Worm (Caenorhabditis elegans) whole organism, L3 larva: ENCODE data around the gene str-134.

Experiments
- R02D3.7 ChIP-seq: fragments of 150-350 bp; optimal IDR thresholded peaks from 2 replicates; lab custom pipeline; 2014; ENCODE audit warnings: missing biosample characterization, missing genetic modification characterization
- ZK546.5 ChIP-seq: sonication (generic microtip); optimal IDR thresholded peaks from 2 replicates; lab custom pipeline; 2017; ENCODE audit warnings: missing biosample characterization, missing genetic modification characterization
- aly-2 ChIP-seq: fragments of 150-350 bp; optimal IDR thresholded peaks from 2 replicates; lab custom pipeline; 2014; ENCODE audit warnings: missing biosample characterization, missing genetic modification characterization
- ama-1 ChIP-seq: fragments of 150-350 bp; optimal IDR thresholded peaks from 2 replicates; lab custom pipeline; 2018
- ceh-16 ChIP-seq: sonication (generic microtip); optimal IDR thresholded peaks from 2 replicates; lab custom pipeline; 2017; ENCODE audit warnings: missing biosample characterization, missing genetic modification characterization
- ceh-28 ChIP-seq: fragments of 150-350 bp; optimal IDR thresholded peaks from 2 replicates; lab custom pipeline; 2014; ENCODE audit warnings: missing biosample characterization, missing genetic modification reagents, missing genetic modification characterization
- ceh-82 ChIP-seq: fragments of 150-350 bp; optimal IDR thresholded peaks from 2 replicates; lab custom pipeline; 2014; ENCODE audit warnings: missing biosample characterization, missing genetic modification characterization
- daf-12 ChIP-seq: fragments of 150-350 bp; optimal IDR thresholded peaks from 2 replicates; lab custom pipeline; 2014; ENCODE audit warnings: missing biosample characterization, missing genetic modification reagents, missing genetic modification characterization
- egl-27 ChIP-seq: sonication (generic microtip); optimal IDR thresholded peaks from 4 replicates; lab custom pipeline; 2017; ENCODE audit warnings: missing biosample characterization, missing genetic modification reagents, missing genetic modification characterization
- elt-1 ChIP-seq: fragments of 150-350 bp; optimal IDR thresholded peaks from 2 replicates; lab custom pipeline; 2014; ENCODE audit warnings: missing biosample characterization, missing genetic modification characterization
- elt-2 ChIP-seq: sonication (generic microtip); optimal IDR thresholded peaks from 2 replicates; lab custom pipeline; 2016; ENCODE audit warnings: missing genetic modification reagents, mild to moderate bottlenecking, missing genetic modification characterization, missing compliant biosample characterization
- elt-3 ChIP-seq, 3 experiments: fragments of 150-350 bp in 1 of 3; sonication (generic microtip) in 2 of 3; optimal IDR thresholded peaks; 2 replicates in 2 of 3; 4 replicates in 1 of 3; lab custom pipeline; 2014 to 2017; ENCODE audit warnings: missing biosample characterization in 3 of 3, missing genetic modification characterization in 3 of 3
- eor-1 ChIP-seq, 2 experiments: fragments of 150-350 bp; optimal IDR thresholded peaks; 2 replicates each; lab custom pipeline; 2014 to 2018; ENCODE audit warnings: missing biosample characterization in 2 of 2, missing genetic modification characterization in 2 of 2
- fkh-10 ChIP-seq: sonication (generic microtip); optimal IDR thresholded peaks from 2 replicates; lab custom pipeline; 2017; ENCODE audit warnings: missing biosample characterization, missing genetic modification reagents, missing genetic modification characterization
- fkh-2 ChIP-seq: fragments of 150-350 bp; optimal IDR thresholded peaks from 2 replicates; lab custom pipeline; 2014; ENCODE audit warnings: missing biosample characterization, missing genetic modification reagents, missing genetic modification characterization
- fos-1 ChIP-seq: fragments of 150-350 bp; optimal IDR thresholded peaks from 2 replicates; lab custom pipeline; 2014; ENCODE audit warnings: missing biosample characterization, missing genetic modification characterization
- jun-1 ChIP-seq: fragments of 150-350 bp; optimal IDR thresholded peaks from 2 replicates; lab custom pipeline; 2014; ENCODE audit warnings: missing biosample characterization, missing genetic modification reagents, missing genetic modification characterization
- lin-39 ChIP-seq: fragments of 150-350 bp; optimal IDR thresholded peaks from 2 replicates; lab custom pipeline; 2018; ENCODE audit warnings: missing biosample characterization, missing genetic modification reagents, missing genetic modification characterization
- lsy-12 ChIP-seq: sonication (generic microtip); optimal IDR thresholded peaks from 2 replicates; lab custom pipeline; 2016; ENCODE audit warnings: mild to moderate bottlenecking, missing genetic modification characterization, missing compliant biosample characterization
- mdl-1 ChIP-seq: fragments of 150-350 bp; optimal IDR thresholded peaks from 2 replicates; lab custom pipeline; 2014; ENCODE audit warnings: missing biosample characterization, missing genetic modification characterization
- nfya-1 ChIP-seq: sonication (generic microtip); optimal IDR thresholded peaks from 2 replicates; lab custom pipeline; 2017; ENCODE audit warnings: missing genetic modification characterization, mild to moderate bottlenecking, missing compliant biosample characterization, antibody characterized with exemption, moderate library complexity; ENCODE audit not compliant: insufficient read depth
- nhr-11 ChIP-seq: fragments of 150-350 bp; optimal IDR thresholded peaks from 2 replicates; lab custom pipeline; 2014; ENCODE audit warnings: missing biosample characterization, missing genetic modification characterization
- nhr-12 ChIP-seq: fragments of 150-350 bp; optimal IDR thresholded peaks from 2 replicates; lab custom pipeline; 2014; ENCODE audit warnings: missing biosample characterization, missing genetic modification characterization
- nhr-25 ChIP-seq: sonication (generic microtip); optimal IDR thresholded peaks from 2 replicates; lab custom pipeline; 2017; ENCODE audit warnings: missing biosample characterization, missing genetic modification characterization
- nhr-28 ChIP-seq: fragments of 150-350 bp; optimal IDR thresholded peaks from 2 replicates; lab custom pipeline; 2014; ENCODE audit warnings: missing biosample characterization, missing genetic modification characterization
- nhr-43 ChIP-seq: sonication (generic microtip); optimal IDR thresholded peaks from 2 replicates; lab custom pipeline; 2016; ENCODE audit warnings: mild to moderate bottlenecking, missing genetic modification characterization, missing compliant biosample characterization; ENCODE audit not compliant: poor library complexity, severe bottlenecking
- nhr-67 ChIP-seq: fragments of 150-350 bp; optimal IDR thresholded peaks from 2 replicates; lab custom pipeline; 2014; ENCODE audit warnings: missing biosample characterization, missing genetic modification characterization
- nhr-76 ChIP-seq: fragments of 150-350 bp; sonication (generic microtip); optimal IDR thresholded peaks from 5 replicates; lab custom pipeline; 2014; ENCODE audit warnings: missing biosample characterization, missing genetic modification characterization
- nhr-77 ChIP-seq: fragments of 150-350 bp; optimal IDR thresholded peaks from 2 replicates; lab custom pipeline; 2014; ENCODE audit warnings: missing biosample characterization, missing genetic modification characterization
- pha-4 ChIP-seq: fragments of 150-350 bp; optimal IDR thresholded peaks from 2 replicates; lab custom pipeline; 2014; ENCODE audit warnings: missing biosample characterization, missing genetic modification reagents, missing genetic modification characterization
- pqm-1 ChIP-seq: fragments of 150-350 bp; optimal IDR thresholded peaks from 2 replicates; lab custom pipeline; 2017; ENCODE audit warnings: missing biosample characterization, missing genetic modification characterization, inconsistent platforms
- sea-2 ChIP-seq: fragments of 150-350 bp; sonication (generic microtip); optimal IDR thresholded peaks from 4 replicates; lab custom pipeline; 2014; ENCODE audit warnings: missing biosample characterization, missing genetic modification reagents, missing genetic modification characterization
- skn-1 ChIP-seq: fragments of 150-350 bp; optimal IDR thresholded peaks from 2 replicates; lab custom pipeline; 2014; ENCODE audit warnings: missing biosample characterization, missing genetic modification characterization
- tbx-2 ChIP-seq: sonication (generic microtip); optimal IDR thresholded peaks from 2 replicates; lab custom pipeline; 2016; ENCODE audit warnings: mild to moderate bottlenecking, missing genetic modification characterization, missing compliant biosample characterization
- unc-39 ChIP-seq: sonication (generic microtip); optimal IDR thresholded peaks from 4 replicates; lab custom pipeline; 2017; ENCODE audit warnings: missing biosample characterization, missing genetic modification characterization
- unc-62 ChIP-seq: fragments of 150-350 bp; sonication (generic microtip); optimal IDR thresholded peaks from 4 replicates; lab custom pipeline; 2014; ENCODE audit warnings: missing biosample characterization, missing genetic modification reagents, missing genetic modification characterization
- zag-1 ChIP-seq: fragments of 150-350 bp; optimal IDR thresholded peaks from 2 replicates; lab custom pipeline; 2014; ENCODE audit warnings: missing biosample characterization, missing genetic modification characterization
- ztf-11 ChIP-seq: fragments of 150-350 bp; optimal IDR thresholded peaks from 2 replicates; lab custom pipeline; 2014; ENCODE audit warnings: missing biosample characterization, missing genetic modification characterization
- ztf-4 ChIP-seq: fragments of 150-350 bp; optimal IDR thresholded peaks from 2 replicates; lab custom pipeline; 2014; ENCODE audit warnings: missing biosample characterization, missing genetic modification characterization

str-134 gene

ce11 chrV:706918-707317 is 36.5 kb upstream of the str-134 start, which contains the start of gene srbc-38:
TSS of gene srbc-38 (plus strand) at chrV:707218.
- TF ChIP-seq nfya-1 (tag; lab: Kevin White, UChicago) = no peak
- TF ChIP-seq, all 47 proteins: peak for 0

ce11 chrV:708808-709207 is 34.6 kb upstream of the str-134 start, which contains the start of gene srbc-39:
TSS of gene srbc-39 (plus strand) at chrV:709108.
- TF ChIP-seq sea-2 (GFP tag; lab: Kevin White, UChicago) (no peak), egl-27 (tag; lab: Kevin White, UChicago) (no peak), nhr-77 (tag; lab: Kevin White, UChicago) (no peak), pqm-1 (tag; lab: Kevin White, UChicago) (no peak), elt-1 (no peak), ceh-16 (tag; lab: Kevin White, UChicago) (no peak), mdl-1 (tag; lab: Kevin White, UChicago) (no peak), skn-1 (no peak), R02D3.7 (tag; lab: Kevin White, UChicago) (no peak), ama-1 (lab: Kevin White, UChicago) (no peak), nhr-11 (no peak)

ce11 chrV:712882-713281 is 30.6 kb upstream of the str-134 start, which contains the start of gene cyp-33C11:
TSS of gene cyp-33C11 (minus strand) at chrV:712982.
- TF ChIP-seq elt-2 (tag; lab: Kevin White, UChicago) (no peak), unc-39 (no peak), skn-1 (no peak), R02D3.7 (tag; lab: Kevin White, UChicago) (no peak), elt-1 (no peak), nhr-25 (no peak), nhr-43 (tag; lab: Kevin White, UChicago) (no peak), nhr-12 (no peak)

ce11 chrV:719731-720130 is 23.7 kb upstream of the str-134 start, which contains the start of gene srbc-40:
TSS of gene srbc-40 (minus strand) at chrV:719831.
- no peak for TF ChIP-seq elt-1
- TF ChIP-seq ceh-82 = no peak
- no peak for TF ChIP-seq elt-2 (tag; lab: Kevin White, UChicago)
- TF ChIP-seq egl-27 (tag; lab: Kevin White, UChicago) = no peak
- TF ChIP-seq aly-2 = no peak

ce11 chrV:722889-723288 is 20.6 kb upstream of the str-134 start:
- no peak for TF ChIP-seq fkh-2 (tag; lab: Kevin White, UChicago)
- TF ChIP-seq ZK546.5 (tag; lab: Kevin White, UChicago) = no peak
- no peak for TF ChIP-seq skn-1
- no peak for TF ChIP-seq unc-39
- no peak for TF ChIP-seq lsy-12 (tag; lab: Kevin White, UChicago)
- TF ChIP-seq fos-1 (tag; lab: Kevin White, UChicago) = no peak
- no peak for TF ChIP-seq nhr-12
- TF ChIP-seq eor-1 (tag; optimal IDR thresholded peaks at IDR 0.05; lab: Kevin White, UChicago) = no peak
- no peak for TF ChIP-seq aly-2
- TF ChIP-seq R02D3.7 (tag; lab: Kevin White, UChicago) = no peak
- TF ChIP-seq unc-62 = no peak
- TF ChIP-seq fkh-10 (GFP tag; lab: Kevin White, UChicago) = no peak
- TF ChIP-seq egl-27 (tag; lab: Kevin White, UChicago) = no peak
- no peak for TF ChIP-seq ceh-28 (tag; lab: Kevin White, UChicago)
- TF ChIP-seq nhr-11 = no peak
- TF ChIP-seq lin-39 (tag; lab: Kevin White, UChicago) = no peak

ce11 chrV:723895-724352 is 19.5 kb upstream of the str-134 start, which contains the start of gene fbxb-72:
TSS of gene fbxb-72 (minus strand) at chrV:723952.
- TF ChIP-seq nhr-28 (tag; lab: Kevin White, UChicago) = peak; percentile 36
- TF ChIP-seq daf-12 (tag; lab: Kevin White, UChicago) = no peak
- peak; percentile 76 for TF ChIP-seq elt-2 (tag; lab: Kevin White, UChicago)
- TF ChIP-seq ceh-82 = no peak
- peak; percentile 93 for TF ChIP-seq aly-2
- TF ChIP-seq zag-1 (tag; lab: Kevin White, UChicago) = no peak
- TF ChIP-seq fos-1 (tag; lab: Kevin White, UChicago) = no peak
- TF ChIP-seq fkh-10 (GFP tag; lab: Kevin White, UChicago) = no peak
- peak; percentile 94 for TF ChIP-seq skn-1
- peak; percentile 59 for TF ChIP-seq jun-1 (tag; lab: Kevin White, UChicago)
- peak; percentile 51 for TF ChIP-seq nhr-77 (tag; lab: Kevin White, UChicago)
- no peak for TF ChIP-seq ztf-11 (tag; lab: Kevin White, UChicago)
- no peak for TF ChIP-seq nhr-12
- peak; percentile 24 for TF ChIP-seq R02D3.7 (tag; lab: Kevin White, UChicago)
- TF ChIP-seq elt-3 (tag; optimal IDR thresholded peaks at IDR 0.05; lab: Kevin White, UChicago) = peak in 1 of 3 experiments; percentile 4
- TF ChIP-seq nhr-43 (tag; lab: Kevin White, UChicago) = peak; percentile 97
- TF ChIP-seq ztf-4 (tag; lab: Kevin White, UChicago) = peak; percentile 66
- peak; percentile 3 for TF ChIP-seq nhr-25
- TF ChIP-seq nhr-76 (tag; lab: Kevin White, UChicago) = peak; percentile 43
- TF ChIP-seq nhr-11 = peak; percentile 2
- TF ChIP-seq ZK546.5 (tag; lab: Kevin White, UChicago) = no peak
- peak; percentile 49 for TF ChIP-seq lsy-12 (tag; lab: Kevin White, UChicago)
- TF ChIP-seq ama-1 (lab: Kevin White, UChicago) = peak; percentile 99
- TF ChIP-seq tbx-2 (tag; lab: Kevin White, UChicago) = peak; percentile 85
- TF ChIP-seq lin-39 (tag; lab: Kevin White, UChicago) = peak; percentile 37
- TF ChIP-seq unc-62 = no peak
- peak; percentile 68 for TF ChIP-seq nfya-1 (tag; lab: Kevin White, UChicago)
- peak; percentile 94 for TF ChIP-seq pqm-1 (tag; lab: Kevin White, UChicago)
- TF ChIP-seq nhr-67 (tag; lab: Kevin White, UChicago) = peak; percentile 14
- TF ChIP-seq pha-4 (tag; lab: Kevin White, UChicago) = peak; percentile 55
